Worm (Caenorhabditis elegans) whole organism, L3 larva: ENCODE measurements around the gene che-10.

ENCODE experiments used
- nhr-43 ChIP-seq: sonication (generic microtip); optimal IDR thresholded peaks from 2 replicates; lab custom pipeline; 2016; ENCODE audit warnings: mild to moderate bottlenecking, missing genetic modification characterization, missing compliant biosample characterization; ENCODE audit not compliant: poor library complexity, severe bottlenecking
- skn-1 ChIP-seq: fragments of 150-350 bp; optimal IDR thresholded peaks from 2 replicates; lab custom pipeline; 2014; ENCODE audit warnings: missing biosample characterization, missing genetic modification characterization

ce11 chrII:4676241-4676640 lies 38.1 kb upstream of the che-10 start:
- TF ChIP-seq nhr-43 (tag; lab: Kevin White, UChicago) (no peak), skn-1 (no peak)
